Worm (Caenorhabditis elegans) whole organism, young adult: ENCODE data around the gene set-31.
A peak's percentile ranks its signal among the peaks of the same experiment; 100 is the strongest.

Experiments used
- F10E7.11 ChIP-seq: sonication (generic microtip); optimal IDR thresholded peaks from 2 replicates; lab custom pipeline; 2017; ENCODE audit warnings: mild to moderate bottlenecking, missing genetic modification characterization, moderate library complexity, missing compliant biosample characterization
- K11D2.4 ChIP-seq: fragments of 200-800 bp; sonication (Bioruptor generic); IDR thresholded peaks from 2 replicates; pipeline ENCODE4 v1.3.6; 2022; ENCODE audit warnings: missing genetic modification reagents, missing genetic modification characterization, missing compliant biosample characterization
- T07F8.4 ChIP-seq: sonication (generic microtip); optimal IDR thresholded peaks from 2 replicates; lab custom pipeline; 2016; ENCODE audit warnings: mild to moderate bottlenecking, missing genetic modification characterization, moderate library complexity, missing compliant biosample characterization
- Y56A3A.18 ChIP-seq: fragments of 200-800 bp; sonication (Bioruptor generic); IDR thresholded peaks from 2 replicates; pipeline ENCODE4 v1.3.6; 2022; ENCODE audit warnings: missing genetic modification reagents, missing genetic modification characterization, missing compliant biosample characterization
- ama-1 ChIP-seq, 3 experiments: fragments of 150-350 bp in 1 of 3; sonication (generic microtip) in 2 of 3; optimal IDR thresholded peaks; 2 replicates each; lab custom pipeline; 2014 to 2018; ENCODE audit warnings: missing biosample characterization in 2 of 3, missing genetic modification characterization in 2 of 3, missing genetic modification reagents in 2 of 3
- dpff-1 ChIP-seq: sonication (generic microtip); optimal IDR thresholded peaks from 2 replicates; lab custom pipeline; 2017; ENCODE audit warnings: mild to moderate bottlenecking, missing genetic modification characterization, missing compliant biosample characterization
- dpl-1 ChIP-seq: fragments of 150-350 bp; optimal IDR thresholded peaks from 2 replicates; lab custom pipeline; 2014; ENCODE audit warnings: missing biosample characterization, missing genetic modification reagents, missing genetic modification characterization
- let-607 ChIP-seq, 2 experiments: fragments of 200-800 bp in 1 of 2; sonication (Bioruptor generic) in 1 of 2; sonication (generic microtip) in 1 of 2; optimal IDR thresholded peaks; 2 replicates each; lab custom pipeline; 2016 to 2018; ENCODE audit warnings: mild to moderate bottlenecking in 2 of 2, missing compliant biosample characterization in 2 of 2, missing genetic modification characterization in 2 of 2, moderate library complexity in 2 of 2, missing genotype in 1 of 2
- pha-4 ChIP-seq: fragments of 150-350 bp; sonication (generic microtip); optimal IDR thresholded peaks from 2 replicates; lab custom pipeline; 2014; ENCODE audit warnings: missing biosample characterization, missing genetic modification reagents, missing genetic modification characterization
- snpc-4 ChIP-seq, 5 experiments: fragments of 150-350 bp in 1 of 5; sonication (generic microtip) in 4 of 5; optimal IDR thresholded peaks; 2 replicates each; lab custom pipeline; 2014 to 2018; ENCODE audit warnings: missing genetic modification characterization in 5 of 5, missing biosample characterization in 3 of 5, antibody characterized with exemption in 2 of 5, mild to moderate bottlenecking in 2 of 5, missing compliant biosample characterization in 2 of 5, missing genotype in 2 of 5, moderate library complexity in 2 of 5, missing genetic modification reagents in 1 of 5

ce11 chrV:14409905-14410304 lies 7.8 kb upstream of the set-31 start:
- no peak for TF ChIP-seq K11D2.4 (GFP tag; lab: Robert Waterston, UW)
- no peak for TF ChIP-seq T07F8.4 (tag; lab: Kevin White, UChicago)
- TF ChIP-seq F10E7.11 (tag; lab: Kevin White, UChicago): no peak
- TF ChIP-seq pha-4: no peak
- TF ChIP-seq Y56A3A.18 (GFP tag; lab: Robert Waterston, UW): no peak
- no peak for TF ChIP-seq let-607 (tag; optimal IDR thresholded peaks at IDR 0.05; lab: Kevin White, UChicago)
- no peak for TF ChIP-seq dpff-1 (tag; lab: Kevin White, UChicago)
- no peak for TF ChIP-seq snpc-4 (GFP tag; optimal IDR thresholded peaks at IDR 0.05; lab: Kevin White, UChicago)
- TF ChIP-seq snpc-4 (tag; optimal IDR thresholded peaks at IDR 0.05; lab: Kevin White, UChicago): peak in 2 of 4 experiments; percentile 85
- TF ChIP-seq dpl-1 (GFP tag; lab: Kevin White, UChicago): no peak
- no peak for TF ChIP-seq ama-1 (optimal IDR thresholded peaks at IDR 0.05; lab: Kevin White, UChicago)
- no peak for TF ChIP-seq ama-1 (GFP tag; optimal IDR thresholded peaks at IDR 0.05; lab: Kevin White, UChicago)
